Worm (Caenorhabditis elegans): ENCODE data around the gene ztf-29.

ce11 chrIII:11609568-11609967 lies 48.6 kb downstream of the ztf-29 start, which contains the start of gene Y66D12A.30:
- no peak for TF ChIP-seq R02D3.7 (tag; optimal IDR thresholded peaks at IDR 0.05)
- TF ChIP-seq lin-39 (tag; optimal IDR thresholded peaks at IDR 0.05) = no peak

Data from whole organism, L2 larva.